Worm (Caenorhabditis elegans) whole organism, late embryonic: ENCODE data around the gene T28A11.4.

ENCODE experiments used
- C08G9.2 ChIP-seq: sonication (generic microtip); optimal IDR thresholded peaks from 2 replicates; lab custom pipeline; 2016; ENCODE audit warnings: mild to moderate bottlenecking, missing genetic modification characterization, moderate library complexity, missing compliant biosample characterization
- C38D4.7 ChIP-seq: fragments of 200-800 bp; sonication (Bioruptor generic); optimal IDR thresholded peaks from 2 replicates; lab custom pipeline; 2018; ENCODE audit warnings: mild to moderate bottlenecking, missing genetic modification characterization, moderate library complexity, missing compliant biosample characterization
- T23F11.4 ChIP-seq: fragments of 200-800 bp; sonication (Bioruptor generic); optimal IDR thresholded peaks from 2 replicates; lab custom pipeline; 2018; ENCODE audit warnings: mild to moderate bottlenecking, missing genetic modification characterization, missing compliant biosample characterization
- Y22D7AL.16 ChIP-seq: sonication (generic microtip); optimal IDR thresholded peaks from 2 replicates; lab custom pipeline; 2016; ENCODE audit warnings: missing genetic modification characterization, missing compliant biosample characterization
- ahr-1 ChIP-seq: sonication (generic microtip); optimal IDR thresholded peaks from 2 replicates; lab custom pipeline; 2016; ENCODE audit warnings: missing genetic modification characterization, missing compliant biosample characterization
- ceh-14 ChIP-seq: sonication (generic microtip); optimal IDR thresholded peaks from 2 replicates; lab custom pipeline; 2016; ENCODE audit warnings: missing genotype, missing genetic modification characterization, missing compliant biosample characterization
- ceh-19 ChIP-seq: fragments of 200-800 bp; sonication (Bioruptor generic); optimal IDR thresholded peaks from 2 replicates; lab custom pipeline; 2018; ENCODE audit warnings: mild to moderate bottlenecking, missing genetic modification characterization, missing compliant biosample characterization
- ceh-2 ChIP-seq: sonication (generic microtip); optimal IDR thresholded peaks from 2 replicates; lab custom pipeline; 2016; ENCODE audit warnings: missing genotype, missing genetic modification characterization, missing compliant biosample characterization
- ceh-22 ChIP-seq: sonication (generic microtip); optimal IDR thresholded peaks from 2 replicates; lab custom pipeline; 2017; ENCODE audit warnings: missing biosample characterization, missing genetic modification characterization
- ceh-24 ChIP-seq: sonication (generic microtip); optimal IDR thresholded peaks from 2 replicates; lab custom pipeline; 2016; ENCODE audit warnings: mild to moderate bottlenecking, missing genetic modification characterization, missing compliant biosample characterization
- ceh-30 ChIP-seq: fragments of 150-350 bp; optimal IDR thresholded peaks from 2 replicates; lab custom pipeline; 2014; ENCODE audit warnings: missing biosample characterization, missing genetic modification characterization
- ceh-34 ChIP-seq: sonication (generic microtip); optimal IDR thresholded peaks from 2 replicates; lab custom pipeline; 2016; ENCODE audit warnings: mild to moderate bottlenecking, missing genetic modification characterization, missing compliant biosample characterization
- ceh-6 ChIP-seq: fragments of 200-800 bp; sonication (Bioruptor generic); optimal IDR thresholded peaks from 2 replicates; lab custom pipeline; 2018; ENCODE audit warnings: mild to moderate bottlenecking, missing genetic modification characterization, missing compliant biosample characterization
- ceh-9 ChIP-seq: sonication (generic microtip); optimal IDR thresholded peaks from 2 replicates; lab custom pipeline; 2016; ENCODE audit warnings: mild to moderate bottlenecking, missing genetic modification characterization, inconsistent platforms, missing compliant biosample characterization
- dve-1 ChIP-seq: sonication (generic microtip); optimal IDR thresholded peaks from 2 replicates; lab custom pipeline; 2017; ENCODE audit warnings: antibody characterized with exemption, mild to moderate bottlenecking, missing genetic modification characterization, missing compliant biosample characterization
- elt-2 ChIP-seq: sonication (generic microtip); optimal IDR thresholded peaks from 2 replicates; lab custom pipeline; 2016; ENCODE audit warnings: missing genetic modification reagents, missing genetic modification characterization, missing compliant biosample characterization
- ets-4 ChIP-seq: sonication (generic microtip); optimal IDR thresholded peaks from 2 replicates; lab custom pipeline; 2016; ENCODE audit warnings: missing genetic modification characterization, missing compliant biosample characterization
- eyg-1 ChIP-seq: sonication (generic microtip); optimal IDR thresholded peaks from 2 replicates; lab custom pipeline; 2016; ENCODE audit warnings: missing genotype, missing genetic modification characterization, missing compliant biosample characterization
- fkh-10 ChIP-seq: fragments of 150-350 bp; optimal IDR thresholded peaks from 2 replicates; lab custom pipeline; 2014; ENCODE audit warnings: missing biosample characterization, missing genetic modification reagents, missing genetic modification characterization
- fkh-6 ChIP-seq: sonication (generic microtip); optimal IDR thresholded peaks from 2 replicates; lab custom pipeline; 2016; ENCODE audit warnings: missing genetic modification characterization, missing compliant biosample characterization
- hlh-13 ChIP-seq: fragments of 200-800 bp; sonication (Bioruptor generic); optimal IDR thresholded peaks from 2 replicates; lab custom pipeline; 2018; ENCODE audit warnings: mild to moderate bottlenecking, missing genetic modification characterization, missing compliant biosample characterization
- hlh-6 ChIP-seq: sonication (generic microtip); optimal IDR thresholded peaks from 2 replicates; lab custom pipeline; 2016; ENCODE audit warnings: missing genotype, missing genetic modification characterization, missing compliant biosample characterization
- hlh-8 ChIP-seq: sonication (generic microtip); optimal IDR thresholded peaks from 2 replicates; lab custom pipeline; 2016; ENCODE audit warnings: missing genotype, missing genetic modification characterization, missing compliant biosample characterization
- mec-3 ChIP-seq: sonication (generic microtip); optimal IDR thresholded peaks from 2 replicates; lab custom pipeline; 2016; ENCODE audit warnings: borderline replicate concordance, missing genetic modification characterization, missing compliant biosample characterization
- nhr-232 ChIP-seq: sonication (generic microtip); optimal IDR thresholded peaks from 2 replicates; lab custom pipeline; 2016; ENCODE audit warnings: missing genetic modification characterization, missing compliant biosample characterization
- npax-4 ChIP-seq: sonication (generic microtip); optimal IDR thresholded peaks from 2 replicates; lab custom pipeline; 2016; ENCODE audit warnings: missing genetic modification characterization, missing compliant biosample characterization
- pag-3 ChIP-seq: sonication (generic microtip); optimal IDR thresholded peaks from 2 replicates; lab custom pipeline; 2016; ENCODE audit warnings: missing compliant biosample characterization, missing genetic modification characterization, borderline replicate concordance
- pat-9 ChIP-seq: fragments of 200-800 bp; sonication (Bioruptor generic); optimal IDR thresholded peaks from 2 replicates; lab custom pipeline; 2018; ENCODE audit warnings: mild to moderate bottlenecking, missing genetic modification characterization, moderate library complexity, missing compliant biosample characterization
- pax-1 ChIP-seq: fragments of 150-350 bp; optimal IDR thresholded peaks from 2 replicates; lab custom pipeline; 2014; ENCODE audit warnings: missing biosample characterization, missing genetic modification characterization
- pha-4 ChIP-seq: fragments of 150-350 bp; optimal IDR thresholded peaks from 2 replicates; lab custom pipeline; 2018; ENCODE audit warnings: missing biosample characterization, missing genetic modification reagents, missing genetic modification characterization
- ref-2 ChIP-seq: sonication (generic microtip); optimal IDR thresholded peaks from 2 replicates; lab custom pipeline; 2016; ENCODE audit warnings: missing genetic modification characterization, missing compliant biosample characterization
- rnt-1 ChIP-seq: sonication (generic microtip); optimal IDR thresholded peaks from 2 replicates; lab custom pipeline; 2016; ENCODE audit warnings: missing genetic modification characterization, missing compliant biosample characterization
- sdc-2 ChIP-seq: sonication (generic microtip); optimal IDR thresholded peaks from 2 replicates; lab custom pipeline; 2016; ENCODE audit warnings: missing genotype, missing genetic modification characterization, missing compliant biosample characterization
- sox-4 ChIP-seq: sonication (generic microtip); optimal IDR thresholded peaks from 2 replicates; lab custom pipeline; 2017; ENCODE audit warnings: mild to moderate bottlenecking, missing genetic modification characterization, inconsistent platforms, missing compliant biosample characterization
- ttx-3 ChIP-seq: sonication (generic microtip); optimal IDR thresholded peaks from 2 replicates; lab custom pipeline; 2016; ENCODE audit warnings: missing genetic modification reagents, missing genetic modification characterization, missing compliant biosample characterization
- unc-42 ChIP-seq: sonication (generic microtip); optimal IDR thresholded peaks from 2 replicates; lab custom pipeline; 2016; ENCODE audit warnings: missing genotype, missing genetic modification characterization, missing compliant biosample characterization
- zip-5 ChIP-seq: sonication (generic microtip); optimal IDR thresholded peaks from 2 replicates; lab custom pipeline; 2016; ENCODE audit warnings: missing genetic modification characterization, missing compliant biosample characterization

Gene T28A11.4

ce11 chrV:3266189-3266588 is 7.7 kb upstream of the T28A11.4 start, which contains the start of gene T28A11.17:
Gene T28A11.17 (minus strand): TSS chrV:3266289.
- TF ChIP-seq nhr-232 (no peak), dve-1 (tag; lab: Kevin White, UChicago) (no peak), unc-42 (no peak), ceh-2 (tag; lab: Kevin White, UChicago) (no peak)
- TF ChIP-seq, all 69 proteins: peak for 0

- TF ChIP-seq eyg-1 (no peak), ref-2 (tag; lab: Kevin White, UChicago) (no peak), ttx-3 (tag; lab: Kevin White, UChicago) (no peak), ceh-34 (tag; lab: Kevin White, UChicago) (no peak), hlh-8 (tag; lab: Kevin White, UChicago) (no peak), sox-4 (tag; lab: Kevin White, UChicago) (no peak), fkh-10 (GFP tag; lab: Kevin White, UChicago) (no peak), ahr-1 (no peak), sdc-2 (tag; lab: Kevin White, UChicago) (no peak), ceh-19 (no peak), ceh-14 (tag; lab: Kevin White, UChicago) (no peak), ceh-6 (GFP tag; lab: Kevin White, UChicago) (no peak), fkh-6 (tag; lab: Kevin White, UChicago) (no peak)
Observed at ce11 chrV:3267950-3268349, 5.9 kb upstream of the T28A11.4 start, which contains the start of gene T28A11.18. Gene T28A11.18 (minus strand): TSS chrV:3268050.

ce11 chrV:3269407-3269806 is 4.4 kb upstream of the T28A11.4 start, which contains the start of gene T28A11.19:
Gene T28A11.19 (minus strand): TSS chrV:3269514.
- no peak for TF ChIP-seq ceh-9 (tag; lab: Kevin White, UChicago)
- TF ChIP-seq C38D4.7, result no peak
- no peak for TF ChIP-seq ceh-24 (tag; lab: Kevin White, UChicago)
- no peak for TF ChIP-seq elt-2

ce11 chrV:3273156-3273555 is 694 bp upstream of the T28A11.4 start, which contains the start of gene T28A11.20:
Gene T28A11.20 (minus strand): TSS chrV:3273256.
- no peak for TF ChIP-seq ceh-24 (tag; lab: Kevin White, UChicago)
- TF ChIP-seq Y22D7AL.16 (tag; lab: Kevin White, UChicago), result no peak
- TF ChIP-seq pha-4 (tag; lab: Kevin White, UChicago), result no peak
- no peak for TF ChIP-seq ceh-19
- TF ChIP-seq zip-5 (tag; lab: Kevin White, UChicago), result no peak
- no peak for TF ChIP-seq ceh-22 (tag; lab: Kevin White, UChicago)
- no peak for TF ChIP-seq C08G9.2
- TF ChIP-seq pag-3 (tag; lab: Kevin White, UChicago), result no peak
- no peak for TF ChIP-seq mec-3
- TF ChIP-seq T23F11.4, result no peak
- TF ChIP-seq npax-4 (tag; lab: Kevin White, UChicago), result no peak
- no peak for TF ChIP-seq pax-1 (tag; lab: Kevin White, UChicago)
- no peak for TF ChIP-seq ceh-30
- no peak for TF ChIP-seq ceh-14 (tag; lab: Kevin White, UChicago)
- TF ChIP-seq ets-4 (tag; lab: Kevin White, UChicago), result no peak
- TF ChIP-seq hlh-6 (tag; lab: Kevin White, UChicago), result no peak
- no peak for TF ChIP-seq ahr-1
- TF ChIP-seq pat-9 (tag; lab: Kevin White, UChicago), result no peak
- TF ChIP-seq rnt-1 (tag; lab: Kevin White, UChicago), result no peak
- TF ChIP-seq hlh-13, result no peak
